Worm (Caenorhabditis elegans): ENCODE results near the gene Y57G7A.5.

DNA sequence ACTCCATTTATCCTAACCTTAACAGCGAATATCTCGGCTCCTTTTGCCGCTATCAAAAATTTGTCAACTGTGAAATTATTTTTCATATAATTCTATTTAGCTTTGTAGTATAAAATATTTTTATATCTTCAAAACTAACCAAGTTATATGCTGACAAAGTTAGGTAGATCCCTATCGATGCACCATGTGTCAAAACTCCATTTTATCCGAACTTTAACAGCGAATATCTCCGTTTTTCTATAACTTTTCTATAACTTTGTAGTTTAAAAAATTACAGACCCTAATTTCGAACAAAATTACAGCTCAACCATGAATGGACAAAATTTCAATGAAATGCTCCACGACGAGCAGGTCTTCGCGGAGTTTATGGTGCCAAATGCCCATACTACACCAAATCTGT is 20.4 kb upstream of the Y57G7A.5 start, which contains the start of gene Y57G7A.2:
- TF ChIP-seq pha-4 (tag; optimal IDR thresholded peaks at IDR 0.05) = no peak
- TF ChIP-seq elt-2 (tag; optimal IDR thresholded peaks at IDR 0.05) = no peak
- no peak for TF ChIP-seq ceh-45 (GFP tag; IDR thresholded peaks at IDR 0.05)
- TF ChIP-seq nhr-232 (tag; optimal IDR thresholded peaks at IDR 0.05) = no peak
- TF ChIP-seq K09A11.1 (tag; optimal IDR thresholded peaks at IDR 0.05; ENCODE audit: insufficient read depth) = no peak
- no peak for TF ChIP-seq ttx-3 (tag; optimal IDR thresholded peaks at IDR 0.05)
- no peak for TF ChIP-seq ama-1 (optimal IDR thresholded peaks at IDR 0.05)
- no peak for TF ChIP-seq pat-9 (tag; optimal IDR thresholded peaks at IDR 0.05)
- no peak for TF ChIP-seq nhr-11 (tag; optimal IDR thresholded peaks at IDR 0.05)
- TF ChIP-seq elt-4 (tag; optimal IDR thresholded peaks at IDR 0.05) = no peak
- no peak for TF ChIP-seq hlh-13 (GFP tag; optimal IDR thresholded peaks at IDR 0.05)
- no peak for TF ChIP-seq C08G9.2 (tag; optimal IDR thresholded peaks at IDR 0.05)

All from whole organism, late embryonic.